Fruit fly (Drosophila melanogaster): ENCODE data around the gene beta-Man.

beta-Man gene

dm6 chr3R:4214038-4214437 lies 17.0 kb downstream of the beta-Man start (continued):
- peak; percentile 69 for TF ChIP-seq CG13624 (GFP tag; optimal IDR thresholded peaks at IDR 0.05)
- no peak for TF ChIP-seq zen2 (GFP tag; IDR thresholded peaks at IDR 0.05; ENCODE audit: partially characterized antibody)
- TF ChIP-seq p53 (GFP tag; optimal IDR thresholded peaks at IDR 0.05): peak; percentile 34
- TF ChIP-seq D (optimal IDR thresholded peaks at IDR 0.05): no peak
- TF ChIP-seq D (GFP tag; optimal IDR thresholded peaks at IDR 0.05): peak; percentile 70
- peak; percentile 29 for TF ChIP-seq Lhr (GFP tag; optimal IDR thresholded peaks at IDR 0.05)
- peak; percentile 85 for TF ChIP-seq B-H1 (GFP tag; IDR thresholded peaks at IDR 0.05)
- TF ChIP-seq CG11723 (GFP tag; optimal IDR thresholded peaks at IDR 0.05): peak; percentile 69
- peak; percentile 70 for TF ChIP-seq CG9817 (tag; optimal IDR thresholded peaks at IDR 0.05)
- peak in 1 of 2 experiments; percentile 53 for TF ChIP-seq Eip74EF (GFP tag; optimal IDR thresholded peaks at IDR 0.05)
- peak; percentile 69; the same call in 1 of the 2 replicates for TF ChIP-seq peb (GFP tag; IDR thresholded peaks at IDR 0.05)
- peak; percentile 36 for TF ChIP-seq CG10543 (GFP tag; optimal IDR thresholded peaks at IDR 0.05)
- no peak for TF ChIP-seq Dfd (GFP tag; optimal IDR thresholded peaks at IDR 0.05)
- peak; percentile 83 for TF ChIP-seq CG6175 (GFP tag; IDR thresholded peaks at IDR 0.05)
- TF ChIP-seq CG3995 (GFP tag; optimal IDR thresholded peaks at IDR 0.05): no peak
- peak; percentile 70 for TF ChIP-seq CG9609 (GFP tag; optimal IDR thresholded peaks at IDR 0.05)
- TF ChIP-seq CG13894 (tag; optimal IDR thresholded peaks at IDR 0.05): no peak
- TF ChIP-seq ac (GFP tag; optimal IDR thresholded peaks at IDR 0.05): no peak
- peak; percentile 87 for TF ChIP-seq sob (GFP tag; IDR thresholded peaks at IDR 0.05)
- no peak for TF ChIP-seq Scr (GFP tag; IDR thresholded peaks at IDR 0.05; ENCODE audit: partially characterized antibody)
- no peak for TF ChIP-seq cas (GFP tag; IDR thresholded peaks at IDR 0.05)
- TF ChIP-seq CG11085 (GFP tag; IDR thresholded peaks at IDR 0.05): peak; percentile 73
- TF ChIP-seq Ravus (GFP tag; IDR thresholded peaks at IDR 0.05): no peak
- no peak for TF ChIP-seq Dll (GFP tag; IDR thresholded peaks at IDR 0.05; ENCODE audit: partially characterized antibody)
- TF ChIP-seq NfI (GFP tag; optimal IDR thresholded peaks at IDR 0.05): peak; percentile 70
- peak; percentile 74 for TF ChIP-seq CG10654 (GFP tag; optimal IDR thresholded peaks at IDR 0.05)
- TF ChIP-seq YL-1 (GFP tag; optimal IDR thresholded peaks at IDR 0.05): no peak
- TF ChIP-seq unpg (GFP tag; optimal IDR thresholded peaks at IDR 0.05): peak; percentile 75
- no peak for TF ChIP-seq CG17912 (GFP tag; optimal IDR thresholded peaks at IDR 0.05)
- TF ChIP-seq TFAM (GFP tag; optimal IDR thresholded peaks at IDR 0.05): peak; percentile 14
- no peak for TF ChIP-seq Doc3 (GFP tag; IDR thresholded peaks at IDR 0.05; ENCODE audit: partially characterized antibody)
- TF ChIP-seq lilli (GFP tag; optimal IDR thresholded peaks at IDR 0.05): peak; percentile 59
- peak; percentile 39; the same call in 1 of the 2 replicates for TF ChIP-seq Dip2 (GFP tag; IDR thresholded peaks at IDR 0.05)
- TF ChIP-seq ab (GFP tag; optimal IDR thresholded peaks at IDR 0.05): peak; percentile 23
- no peak for TF ChIP-seq CG17568 (GFP tag; optimal IDR thresholded peaks at IDR 0.05)
- peak; percentile 89 for TF ChIP-seq CG11456 (GFP tag; IDR thresholded peaks at IDR 0.05)
- TF ChIP-seq cato (GFP tag; optimal IDR thresholded peaks at IDR 0.05; ENCODE audit: borderline replicate concordance): peak; percentile 47
- TF ChIP-seq Dad (GFP tag; optimal IDR thresholded peaks at IDR 0.05): peak; percentile 72
- TF ChIP-seq CG2199 (GFP tag; IDR thresholded peaks at IDR 0.05): peak; percentile 65; the same call in 1 of the 3 replicates
- no peak for TF ChIP-seq CG34224 (GFP tag; IDR thresholded peaks at IDR 0.05; ENCODE audit: partially characterized antibody)
- peak; percentile 87 for TF ChIP-seq ase (GFP tag; IDR thresholded peaks at IDR 0.05)
- peak; percentile 75 for TF ChIP-seq klu (GFP tag; IDR thresholded peaks at IDR 0.05)
- peak; percentile 56; the same call in 1 of the 2 replicates for TF ChIP-seq dan (GFP tag; IDR thresholded peaks at IDR 0.05)
- TF ChIP-seq Hr51 (GFP tag; optimal IDR thresholded peaks at IDR 0.05): peak; percentile 40 to 85
- TF ChIP-seq dati (GFP tag; IDR thresholded peaks at IDR 0.05): peak; percentile 77
- TF ChIP-seq fd96Cb (tag; optimal IDR thresholded peaks at IDR 0.05): peak; percentile 81
- TF ChIP-seq CG9932 (GFP tag; IDR thresholded peaks at IDR 0.05): peak; percentile 55; the same call in 1 of the 2 replicates
- peak; percentile 83 for TF ChIP-seq ap (GFP tag; IDR thresholded peaks at IDR 0.05)
- TF ChIP-seq Ptx1 (GFP tag; IDR thresholded peaks at IDR 0.05): peak; percentile 94
- peak; percentile 88 for TF ChIP-seq ind (GFP tag; optimal IDR thresholded peaks at IDR 0.05)
- TF ChIP-seq ssp (GFP tag; IDR thresholded peaks at IDR 0.05): peak; percentile 81
